Fruit fly (Drosophila melanogaster) whole organism, embryonic: ENCODE measurements around the gene Vps39.
A peak's percentile ranks its signal among the peaks of the same experiment; 100 is the strongest.

Experiments used
- Atf3 ChIP-seq: fragments of 200-800 bp; sonication (Bioruptor generic); optimal IDR thresholded peaks from 3 replicates; lab custom pipeline; 2016; ENCODE audit warnings: missing biosample characterization, missing genetic modification characterization
- CG10267 ChIP-seq: fragments of 200-800 bp; sonication (Bioruptor generic); optimal IDR thresholded peaks from 2 replicates; lab custom pipeline; 2018; ENCODE audit warnings: missing biosample characterization, mild to moderate bottlenecking, missing genetic modification characterization, moderate library complexity
- CG11093 ChIP-seq: fragments of 200-800 bp; sonication (Bioruptor generic); IDR thresholded peaks from 3 replicates; pipeline ENCODE4 v1.3.6; 2022; ENCODE audit warnings: missing biosample characterization, missing genetic modification characterization
- CG11247 ChIP-seq: fragments of 200-800 bp; sonication (Bioruptor generic); IDR thresholded peaks from 2 replicates; pipeline ENCODE4 v1.3.6; 2022; ENCODE audit warnings: missing biosample characterization, missing genetic modification characterization
- CG11456 ChIP-seq: fragments of 200-800 bp; sonication (Bioruptor generic); IDR thresholded peaks from 3 replicates; pipeline ENCODE4 v1.3.6; 2022; ENCODE audit warnings: missing biosample characterization, missing genetic modification characterization
- CG12071 ChIP-seq: fragments of 200-800 bp; sonication (Bioruptor generic); optimal IDR thresholded peaks from 3 replicates; lab custom pipeline; 2018; ENCODE audit warnings: missing biosample characterization, mild to moderate bottlenecking, missing genetic modification characterization
- CG13123 ChIP-seq: fragments of 200-800 bp; sonication (Bioruptor generic); optimal IDR thresholded peaks from 2 replicates; lab custom pipeline; 2016; ENCODE audit warnings: missing biosample characterization, missing genetic modification characterization
- CG14965 ChIP-seq: fragments of 200-800 bp; sonication (Bioruptor generic); optimal IDR thresholded peaks from 2 replicates; lab custom pipeline; 2016; ENCODE audit warnings: missing biosample characterization, missing genetic modification characterization, borderline replicate concordance
- CG17802 ChIP-seq: fragments of 200-800 bp; sonication (Bioruptor generic); optimal IDR thresholded peaks from 2 replicates; lab custom pipeline; 2018; ENCODE audit warnings: missing biosample characterization, mild to moderate bottlenecking, missing genetic modification characterization, moderate library complexity
- CG3281 ChIP-seq: fragments of 200-800 bp; sonication (Bioruptor generic); optimal IDR thresholded peaks from 3 replicates; lab custom pipeline; 2017; ENCODE audit warnings: missing biosample characterization, mild to moderate bottlenecking, missing genetic modification characterization
- CG33557 ChIP-seq: fragments of 200-800 bp; sonication (Bioruptor generic); optimal IDR thresholded peaks from 2 replicates; lab custom pipeline; 2019; ENCODE audit warnings: missing biosample characterization, mild to moderate bottlenecking, missing genetic modification characterization, moderate library complexity
- CG34224 ChIP-seq: fragments of 200-800 bp; sonication (Bioruptor generic); IDR thresholded peaks from 3 replicates; pipeline ENCODE4 v1.3.6; 2022; ENCODE audit warnings: missing biosample characterization, missing genetic modification characterization; ENCODE audit not compliant: partially characterized antibody
- CG3995 ChIP-seq: fragments of 200-800 bp; sonication (Bioruptor generic); optimal IDR thresholded peaks from 3 replicates; lab custom pipeline; 2016; ENCODE audit warnings: missing biosample characterization, missing genetic modification characterization
- CG4282 ChIP-seq: fragments of 200-800 bp; sonication (Bioruptor generic); optimal IDR thresholded peaks from 2 replicates; lab custom pipeline; 2016; ENCODE audit warnings: missing biosample characterization, missing genetic modification characterization
- CG4360 ChIP-seq: fragments of 200-800 bp; sonication (Bioruptor generic); IDR thresholded peaks from 2 replicates; pipeline ENCODE4 v1.3.6; 2022; ENCODE audit warnings: missing biosample characterization, missing genetic modification characterization
- CG4854 ChIP-seq: fragments of 200-800 bp; sonication (Bioruptor generic); optimal IDR thresholded peaks from 2 replicates; lab custom pipeline; 2016; ENCODE audit warnings: missing biosample characterization, missing genetic modification characterization, inconsistent platforms
- Chrac-16 ChIP-seq: fragments of 200-800 bp; sonication (Bioruptor generic); optimal IDR thresholded peaks from 3 replicates; lab custom pipeline; 2016; ENCODE audit warnings: missing biosample characterization, missing genetic modification characterization
- CoRest ChIP-seq: fragments of 200-800 bp; sonication (Bioruptor generic); optimal IDR thresholded peaks from 3 replicates; lab custom pipeline; 2018; ENCODE audit warnings: missing biosample characterization, mild to moderate bottlenecking, missing genetic modification characterization, moderate library complexity
- Dbx ChIP-seq: fragments of 200-800 bp; sonication (Bioruptor generic); IDR thresholded peaks from 3 replicates; pipeline ENCODE4 v1.3.6; 2022; ENCODE audit warnings: missing biosample characterization, missing genetic modification characterization
- Gsc ChIP-seq: fragments of 200-800 bp; sonication (Bioruptor generic); IDR thresholded peaks from 2 replicates; pipeline ENCODE4 v1.3.6; 2022; ENCODE audit warnings: missing biosample characterization, missing genetic modification characterization
- HLH3B ChIP-seq: fragments of 200-800 bp; sonication (Bioruptor generic); IDR thresholded peaks from 2 replicates; pipeline ENCODE4 v1.3.6; 2022; ENCODE audit warnings: missing biosample characterization, missing genetic modification characterization
- MTF-1 ChIP-seq: fragments of 200-800 bp; sonication (Bioruptor generic); optimal IDR thresholded peaks from 2 replicates; lab custom pipeline; 2018; ENCODE audit warnings: missing biosample characterization, mild to moderate bottlenecking, missing genetic modification characterization, borderline replicate concordance
- Meics ChIP-seq: fragments of 200-800 bp; sonication (Bioruptor generic); optimal IDR thresholded peaks from 2 replicates; lab custom pipeline; 2017; ENCODE audit warnings: missing biosample characterization, mild to moderate bottlenecking, missing genetic modification characterization
- NC2β ChIP-seq: fragments of 200-800 bp; sonication (Bioruptor generic); optimal IDR thresholded peaks from 2 replicates; lab custom pipeline; 2016; ENCODE audit warnings: missing biosample characterization, missing genetic modification characterization
- PHDP ChIP-seq: fragments of 200-800 bp; sonication (Bioruptor generic); optimal IDR thresholded peaks from 3 replicates; lab custom pipeline; 2018; ENCODE audit warnings: missing biosample characterization, mild to moderate bottlenecking, missing genetic modification characterization, moderate library complexity
- YL-1 ChIP-seq: fragments of 200-800 bp; sonication (Bioruptor generic); optimal IDR thresholded peaks from 3 replicates; lab custom pipeline; 2017; ENCODE audit warnings: missing biosample characterization, mild to moderate bottlenecking, missing genetic modification characterization
- aop ChIP-seq: fragments of 200-800 bp; sonication (Bioruptor generic); IDR thresholded peaks from 2 replicates; pipeline ENCODE4 v1.3.6; 2022; ENCODE audit warnings: missing biosample characterization, missing genetic modification characterization
- ato ChIP-seq: fragments of 200-800 bp; sonication (Bioruptor generic); IDR thresholded peaks from 2 replicates; pipeline ENCODE4 v1.3.6; 2022; ENCODE audit warnings: missing biosample characterization, missing genetic modification characterization; ENCODE audit not compliant: partially characterized antibody
- az2 ChIP-seq: fragments of 200-800 bp; sonication (Bioruptor generic); optimal IDR thresholded peaks from 3 replicates; lab custom pipeline; 2016; ENCODE audit warnings: missing biosample characterization, missing genetic modification characterization
- btn ChIP-seq: fragments of 200-800 bp; sonication (Bioruptor generic); optimal IDR thresholded peaks from 2 replicates; lab custom pipeline; 2016; ENCODE audit warnings: missing biosample characterization, missing genetic modification characterization
- chm ChIP-seq: fragments of 200-800 bp; sonication (Bioruptor generic); IDR thresholded peaks from 2 replicates; pipeline ENCODE4 v1.3.6; 2022; ENCODE audit warnings: missing biosample characterization, missing genetic modification characterization
- dan ChIP-seq: fragments of 200-800 bp; sonication (Bioruptor generic); IDR thresholded peaks from 2 replicates; pipeline ENCODE4 v1.3.6; 2022; ENCODE audit warnings: missing biosample characterization, missing genetic modification characterization
- disco-r ChIP-seq: fragments of 200-800 bp; sonication (Bioruptor generic); optimal IDR thresholded peaks from 2 replicates; lab custom pipeline; 2016; ENCODE audit warnings: missing biosample characterization, missing genetic modification characterization
- dmrt99B ChIP-seq: fragments of 200-800 bp; sonication (Bioruptor generic); optimal IDR thresholded peaks from 2 replicates; lab custom pipeline; 2018; ENCODE audit warnings: missing biosample characterization, mild to moderate bottlenecking, missing genetic modification characterization, moderate library complexity
- emc ChIP-seq: fragments of 200-800 bp; sonication (Bioruptor generic); optimal IDR thresholded peaks from 2 replicates; lab custom pipeline; 2016; ENCODE audit warnings: missing biosample characterization, missing genetic modification characterization
- en ChIP-seq: fragments of 200-800 bp; sonication (Bioruptor generic); optimal IDR thresholded peaks from 2 replicates; lab custom pipeline; 2016; ENCODE audit warnings: missing biosample characterization, missing genetic modification characterization
- fd3F ChIP-seq: fragments of 200-800 bp; sonication (Bioruptor generic); optimal IDR thresholded peaks from 2 replicates; lab custom pipeline; 2018; ENCODE audit warnings: missing biosample characterization, mild to moderate bottlenecking, missing genetic modification characterization, moderate library complexity
- fru ChIP-seq: fragments of >200 bp; optimal IDR thresholded peaks from 2 replicates; lab custom pipeline; 2017
- her ChIP-seq: fragments of 200-800 bp; sonication (Bioruptor generic); optimal IDR thresholded peaks from 2 replicates; lab custom pipeline; 2016; ENCODE audit warnings: missing biosample characterization, missing genetic modification characterization
- hkb ChIP-seq, 2 experiments: fragments of 200-800 bp in 1 of 2; fragments of >200 bp in 1 of 2; sonication (Bioruptor generic) in 1 of 2; IDR thresholded peaks in 1 of 2; optimal IDR thresholded peaks in 1 of 2; 2 replicates each; pipeline versions ENCODE4 v1.3.6 to Lab custom; 2017 to 2022; ENCODE audit warnings: missing biosample characterization in 1 of 2, missing genetic modification characterization in 1 of 2
- ind ChIP-seq: fragments of 200-800 bp; sonication (Bioruptor generic); optimal IDR thresholded peaks from 3 replicates; lab custom pipeline; 2016; ENCODE audit warnings: missing biosample characterization, missing genetic modification characterization
- oc ChIP-seq: fragments of 200-800 bp; sonication (Bioruptor generic); optimal IDR thresholded peaks from 2 replicates; lab custom pipeline; 2018; ENCODE audit warnings: missing biosample characterization, mild to moderate bottlenecking, missing genetic modification characterization, moderate library complexity
- odd ChIP-seq: fragments of 200-800 bp; sonication (Bioruptor generic); optimal IDR thresholded peaks from 2 replicates; lab custom pipeline; 2017; ENCODE audit warnings: missing biosample characterization, mild to moderate bottlenecking, missing genetic modification characterization
- onecut ChIP-seq: fragments of 200-800 bp; sonication (Bioruptor generic); IDR thresholded peaks from 2 replicates; pipeline ENCODE4 v1.3.6; 2022; ENCODE audit warnings: missing biosample characterization, missing genetic modification characterization
- p53 ChIP-seq: fragments of 200-800 bp; sonication (Bioruptor generic); optimal IDR thresholded peaks from 2 replicates; lab custom pipeline; 2016; ENCODE audit warnings: missing biosample characterization, missing genetic modification characterization
- peb ChIP-seq: fragments of 200-800 bp; sonication (Bioruptor generic); IDR thresholded peaks from 2 replicates; pipeline ENCODE4 v1.3.6; 2022; ENCODE audit warnings: missing biosample characterization, missing genetic modification characterization
- pfk ChIP-seq: fragments of 200-800 bp; sonication (Bioruptor generic); optimal IDR thresholded peaks from 2 replicates; lab custom pipeline; 2018; ENCODE audit warnings: missing biosample characterization, mild to moderate bottlenecking, missing genetic modification characterization, moderate library complexity
- shn ChIP-seq: fragments of 200-800 bp; sonication (Bioruptor generic); optimal IDR thresholded peaks from 3 replicates; lab custom pipeline; 2016; ENCODE audit warnings: missing biosample characterization, missing genetic modification characterization
- slou ChIP-seq: fragments of 200-800 bp; sonication (Bioruptor generic); optimal IDR thresholded peaks from 3 replicates; lab custom pipeline; 2016; ENCODE audit warnings: missing biosample characterization, missing genetic modification characterization
- sna ChIP-seq: fragments of 200-800 bp; sonication (Bioruptor generic); IDR thresholded peaks from 2 replicates; pipeline ENCODE4 v1.3.6; 2022; ENCODE audit warnings: missing biosample characterization, missing genetic modification characterization; ENCODE audit not compliant: partially characterized antibody
- zen2 ChIP-seq: fragments of 200-800 bp; sonication (Bioruptor generic); IDR thresholded peaks from 3 replicates; pipeline ENCODE4 v1.3.6; 2022; ENCODE audit warnings: missing biosample characterization, missing genetic modification characterization; ENCODE audit not compliant: partially characterized antibody
- zf30C ChIP-seq: fragments of 200-800 bp; sonication (Bioruptor generic); optimal IDR thresholded peaks from 3 replicates; lab custom pipeline; 2018; ENCODE audit warnings: missing biosample characterization, mild to moderate bottlenecking, missing genetic modification characterization

The Vps39 gene

dm6 chr3R:18301569-18301968, 27.3 kb upstream of the Vps39 start, which contains the start of gene Polr1E (continued):
- no peak for TF ChIP-seq Chrac-16 (GFP tag; lab: Kevin White, UChicago)
- TF ChIP-seq ind (GFP tag; lab: Kevin White, UChicago) = no peak
- no peak for TF ChIP-seq dmrt99B (tag; lab: Kevin White, UChicago)
- TF ChIP-seq ato (GFP tag; lab: Robert Waterston, UW) = peak; percentile 75
- TF ChIP-seq CoRest (tag; lab: Kevin White, UChicago) = peak; percentile 60
- TF ChIP-seq HLH3B (GFP tag; lab: Robert Waterston, UW) = no peak
- TF ChIP-seq Gsc = no peak
- no peak for TF ChIP-seq CG11093
- no peak for TF ChIP-seq MTF-1 (GFP tag; lab: Kevin White, UChicago)
- peak; percentile 26; the same call in 1 of the 2 replicates for TF ChIP-seq chm
- TF ChIP-seq PHDP (tag; lab: Kevin White, UChicago) = no peak
- no peak for TF ChIP-seq CG11247 (GFP tag; lab: Robert Waterston, UW)
- no peak for TF ChIP-seq CG13123 (GFP tag; lab: Kevin White, UChicago)
- no peak for TF ChIP-seq zf30C (GFP tag; lab: Kevin White, UChicago)
- no peak for TF ChIP-seq CG4360 (GFP tag; lab: Robert Waterston, UW)
- TF ChIP-seq aop (GFP tag; lab: Robert Waterston, UW) = no peak
- TF ChIP-seq Meics (GFP tag; lab: Kevin White, UChicago) = no peak
- no peak for TF ChIP-seq en (GFP tag; lab: Kevin White, UChicago)
- no peak for TF ChIP-seq CG17802 (tag; lab: Kevin White, UChicago)
- TF ChIP-seq onecut (GFP tag; lab: Robert Waterston, UW) = no peak; the same call in 1 of the 2 replicates
- no peak for TF ChIP-seq slou (GFP tag; lab: Kevin White, UChicago)
- TF ChIP-seq pfk (GFP tag; lab: Kevin White, UChicago) = no peak
- TF ChIP-seq CG4854 (GFP tag; lab: Kevin White, UChicago) = no peak
- TF ChIP-seq p53 (GFP tag; lab: Kevin White, UChicago) = no peak
- no peak for TF ChIP-seq CG12071 (GFP tag; lab: Kevin White, UChicago)
- no peak for TF ChIP-seq CG33557
- peak; percentile 56; the same call in 2 of the 3 replicates for TF ChIP-seq CG34224 (GFP tag; lab: Robert Waterston, UW)
- TF ChIP-seq CG14965 (GFP tag; lab: Kevin White, UChicago) = no peak
- TF ChIP-seq az2 (GFP tag; lab: Kevin White, UChicago) = no peak
- peak; percentile 35; the same call in 1 of the 2 replicates for TF ChIP-seq sna (GFP tag; lab: Robert Waterston, UW)
- no peak for TF ChIP-seq NC2β (GFP tag; lab: Kevin White, UChicago)
- TF ChIP-seq odd (GFP tag; lab: Kevin White, UChicago) = no peak
- TF ChIP-seq CG4282 (GFP tag; lab: Kevin White, UChicago) = no peak
- no peak for TF ChIP-seq fd3F (GFP tag; lab: Kevin White, UChicago)
- no peak for TF ChIP-seq btn (GFP tag; lab: Kevin White, UChicago)
- TF ChIP-seq CG11456 (GFP tag; lab: Robert Waterston, UW) = no peak
- TF ChIP-seq oc = no peak
- peak; percentile 44 for TF ChIP-seq CG10267 (tag; lab: Kevin White, UChicago)
- TF ChIP-seq CG3281 (GFP tag; lab: Kevin White, UChicago) = no peak
- TF ChIP-seq zen2 (GFP tag; lab: Robert Waterston, UW) = peak; percentile 50; the same call in 1 of the 3 replicates
- no peak for TF ChIP-seq disco-r (GFP tag; lab: Kevin White, UChicago)
- no peak for TF ChIP-seq shn (GFP tag; lab: Kevin White, UChicago)
- TF ChIP-seq Atf3 (GFP tag; lab: Kevin White, UChicago) = no peak
- TF ChIP-seq hkb (optimal IDR thresholded peaks at IDR 0.05; lab: Kevin White, UChicago) = no peak
- TF ChIP-seq hkb (GFP tag; IDR thresholded peaks at IDR 0.05; lab: Robert Waterston, UW) = no peak
- peak; percentile 83 for TF ChIP-seq YL-1
- TF ChIP-seq CG3995 = no peak
- no peak for TF ChIP-seq emc (GFP tag; lab: Kevin White, UChicago)
- no peak for TF ChIP-seq dan (GFP tag; lab: Robert Waterston, UW)
- no peak for TF ChIP-seq fru
- no peak for TF ChIP-seq her
- TF ChIP-seq Dbx (GFP tag; lab: Robert Waterston, UW) = no peak
- TF ChIP-seq peb (GFP tag; lab: Robert Waterston, UW) = no peak
